Worm (Caenorhabditis elegans) whole organism, L4 larva: Measurements from ENCODE around the gene rml-3.

Source experiments
- D1046.2 ChIP-seq: fragments of 200-800 bp; sonication (Bioruptor generic); IDR thresholded peaks from 2 replicates; pipeline ENCODE4 v1.3.6; 2022; ENCODE audit warnings: missing genetic modification characterization, missing compliant biosample characterization
- R02D3.7 ChIP-seq: fragments of 150-350 bp; sonication (generic microtip); optimal IDR thresholded peaks from 3 replicates; lab custom pipeline; 2014; ENCODE audit warnings: missing biosample characterization, missing genetic modification characterization
- T26A8.4 ChIP-seq: fragments of 200-800 bp; sonication (Bioruptor generic); IDR thresholded peaks from 2 replicates; pipeline ENCODE4 v1.3.6; 2022; ENCODE audit warnings: missing genetic modification characterization, missing compliant biosample characterization
- Y48G9A.11 ChIP-seq: fragments of 200-800 bp; sonication (Bioruptor generic); IDR thresholded peaks from 2 replicates; pipeline ENCODE4 v1.3.6; 2022; ENCODE audit warnings: missing genetic modification reagents, missing genetic modification characterization, missing compliant biosample characterization
- Y5F2A.4 ChIP-seq: fragments of 200-800 bp; sonication (Bioruptor generic); optimal IDR thresholded peaks from 2 replicates; lab custom pipeline; 2018; ENCODE audit warnings: mild to moderate bottlenecking, missing genetic modification characterization, missing compliant biosample characterization
- ZK337.2 ChIP-seq: fragments of 200-800 bp; sonication (Bioruptor generic); IDR thresholded peaks from 2 replicates; pipeline ENCODE4 v1.3.6; 2022; ENCODE audit warnings: missing genetic modification reagents, missing genetic modification characterization, missing compliant biosample characterization
- aha-1 ChIP-seq: fragments of 150-350 bp; peaks from one replicate; lab custom pipeline; 2014; ENCODE audit warnings: missing biosample characterization, missing genetic modification characterization
- arid-1 ChIP-seq: fragments of 200-800 bp; sonication (Bioruptor generic); conservative IDR thresholded peaks from 2 replicates; pipeline ENCODE4 v1.3.6; 2022; ENCODE audit warnings: missing genetic modification reagents, missing genetic modification characterization, missing compliant biosample characterization
- ceh-28 ChIP-seq: fragments of 150-350 bp; optimal IDR thresholded peaks from 2 replicates; lab custom pipeline; 2014; ENCODE audit warnings: missing biosample characterization, missing genetic modification reagents, missing genetic modification characterization
- ceh-32 ChIP-seq: sonication (generic microtip); optimal IDR thresholded peaks from 2 replicates; lab custom pipeline; 2016; ENCODE audit warnings: mild to moderate bottlenecking, missing genetic modification characterization, missing compliant biosample characterization; ENCODE audit not compliant: poor library complexity
- ceh-82 ChIP-seq: sonication (generic microtip); optimal IDR thresholded peaks from 2 replicates; lab custom pipeline; 2017; ENCODE audit warnings: missing biosample characterization, missing genetic modification characterization
- daf-12 ChIP-seq: fragments of 150-350 bp; optimal IDR thresholded peaks from 2 replicates; lab custom pipeline; 2014; ENCODE audit warnings: missing biosample characterization, missing genetic modification reagents, missing genetic modification characterization
- daf-16 ChIP-seq, 3 experiments: sonication (generic microtip); optimal IDR thresholded peaks; 2 replicates each; lab custom pipeline; 2016 to 2017; ENCODE audit warnings: missing genetic modification characterization in 3 of 3, missing genetic modification reagents in 3 of 3, mild to moderate bottlenecking in 2 of 3, missing compliant biosample characterization in 2 of 3, missing biosample characterization in 1 of 3, moderate library complexity in 1 of 3
- dmd-6 ChIP-seq: fragments of 200-800 bp; sonication (Bioruptor generic); IDR thresholded peaks from 2 replicates; pipeline ENCODE4 v1.3.6; 2022; ENCODE audit warnings: missing genetic modification reagents, missing genetic modification characterization, missing compliant biosample characterization
- dpl-1 ChIP-seq: fragments of 150-350 bp; optimal IDR thresholded peaks from 2 replicates; lab custom pipeline; 2014; ENCODE audit warnings: missing biosample characterization, missing genetic modification reagents, missing genetic modification characterization
- duxl-1 ChIP-seq: sonication (generic microtip); optimal IDR thresholded peaks from 2 replicates; lab custom pipeline; 2016; ENCODE audit warnings: mild to moderate bottlenecking, missing genetic modification characterization, moderate library complexity, missing compliant biosample characterization; ENCODE audit not compliant: poor library complexity
- dve-1 ChIP-seq: sonication (generic microtip); optimal IDR thresholded peaks from 2 replicates; lab custom pipeline; 2017; ENCODE audit warnings: antibody characterized with exemption, mild to moderate bottlenecking, missing genetic modification characterization, missing compliant biosample characterization; ENCODE audit not compliant: insufficient read depth
- egl-43 ChIP-seq: fragments of 200-800 bp; sonication (Bioruptor generic); IDR thresholded peaks from 2 replicates; pipeline ENCODE4 v1.3.6; 2022; ENCODE audit warnings: missing genetic modification reagents, missing genetic modification characterization, missing compliant biosample characterization
- hlh-11 ChIP-seq: fragments of 200-800 bp; sonication (Bioruptor generic); optimal IDR thresholded peaks from 2 replicates; lab custom pipeline; 2018; ENCODE audit warnings: mild to moderate bottlenecking, missing genetic modification characterization, missing compliant biosample characterization
- hlh-30 ChIP-seq: sonication (generic microtip); optimal IDR thresholded peaks from 2 replicates; lab custom pipeline; 2017; ENCODE audit warnings: antibody characterized with exemption, mild to moderate bottlenecking, missing genetic modification characterization, missing compliant biosample characterization; ENCODE audit not compliant: insufficient read depth
- jun-1 ChIP-seq: fragments of 150-350 bp; optimal IDR thresholded peaks from 2 replicates; lab custom pipeline; 2014; ENCODE audit warnings: missing biosample characterization, missing genetic modification reagents, missing genetic modification characterization
- lin-15B ChIP-seq: fragments of 150-350 bp; sonication (generic microtip); optimal IDR thresholded peaks from 3 replicates; lab custom pipeline; 2014; ENCODE audit warnings: missing biosample characterization, missing genetic modification characterization
- lir-3 ChIP-seq: sonication (generic microtip); optimal IDR thresholded peaks from 2 replicates; lab custom pipeline; 2016; ENCODE audit warnings: mild to moderate bottlenecking, missing genetic modification characterization, missing compliant biosample characterization
- lsy-2 ChIP-seq, 2 experiments: fragments of 150-350 bp in 1 of 2; sonication (generic microtip) in 1 of 2; optimal IDR thresholded peaks; 2 replicates each; lab custom pipeline; 2014 to 2017; ENCODE audit warnings: missing biosample characterization in 2 of 2, missing genetic modification characterization in 2 of 2
- madf-5 ChIP-seq, 2 experiments: fragments of 200-800 bp; sonication (Bioruptor generic); IDR thresholded peaks; 2 replicates each; pipeline ENCODE4 v1.3.6; 2022; ENCODE audit warnings: missing compliant biosample characterization in 2 of 2, missing genetic modification characterization in 2 of 2
- mep-1 ChIP-seq: fragments of 150-350 bp; sonication (generic microtip); optimal IDR thresholded peaks from 3 replicates; lab custom pipeline; 2014; ENCODE audit warnings: missing biosample characterization, missing genetic modification characterization
- mes-2 ChIP-seq: sonication (generic microtip); optimal IDR thresholded peaks from 2 replicates; lab custom pipeline; 2016; ENCODE audit warnings: missing genotype, mild to moderate bottlenecking, missing genetic modification characterization, missing compliant biosample characterization; ENCODE audit not compliant: poor library complexity, severe bottlenecking
- mxl-2 ChIP-seq: fragments of 200-800 bp; sonication (Bioruptor generic); conservative IDR thresholded peaks from 2 replicates; pipeline ENCODE4 v1.3.6; 2022; ENCODE audit warnings: missing genetic modification reagents, missing genetic modification characterization, missing compliant biosample characterization
- mxl-3 ChIP-seq: fragments of 200-800 bp; sonication (Bioruptor generic); optimal IDR thresholded peaks from 2 replicates; lab custom pipeline; 2018; ENCODE audit warnings: mild to moderate bottlenecking, missing genetic modification characterization, missing compliant biosample characterization
- nhr-10 ChIP-seq: fragments of 150-350 bp; optimal IDR thresholded peaks from 2 replicates; lab custom pipeline; 2014; ENCODE audit warnings: missing biosample characterization, missing genetic modification characterization
- nhr-102 ChIP-seq: sonication (generic microtip); optimal IDR thresholded peaks from 2 replicates; lab custom pipeline; 2016; ENCODE audit warnings: mild to moderate bottlenecking, missing genetic modification characterization, moderate library complexity, missing compliant biosample characterization
- nhr-237 ChIP-seq: sonication (generic microtip); optimal IDR thresholded peaks from 2 replicates; lab custom pipeline; 2017; ENCODE audit warnings: missing biosample characterization, missing genetic modification characterization
- nhr-25 ChIP-seq: sonication (generic microtip); optimal IDR thresholded peaks from 2 replicates; lab custom pipeline; 2017; ENCODE audit warnings: missing genetic modification characterization, mild to moderate bottlenecking, missing compliant biosample characterization, antibody characterized with exemption, moderate library complexity, borderline replicate concordance; ENCODE audit not compliant: insufficient read depth
- nhr-28 ChIP-seq: fragments of 150-350 bp; optimal IDR thresholded peaks from 2 replicates; lab custom pipeline; 2014; ENCODE audit warnings: missing biosample characterization, missing genetic modification characterization
- php-3 ChIP-seq: fragments of 200-800 bp; sonication (Bioruptor generic); IDR thresholded peaks from 2 replicates; pipeline ENCODE4 v1.3.6; 2022; ENCODE audit warnings: missing genetic modification reagents, missing genetic modification characterization, missing compliant biosample characterization
- saeg-2 ChIP-seq: fragments of 200-800 bp; sonication (Bioruptor generic); IDR thresholded peaks from 2 replicates; pipeline ENCODE4 v1.3.6; 2022; ENCODE audit warnings: missing genetic modification reagents, missing genetic modification characterization, missing compliant biosample characterization
- sdz-12 ChIP-seq: fragments of 200-800 bp; sonication (Bioruptor generic); optimal IDR thresholded peaks from 2 replicates; lab custom pipeline; 2018; ENCODE audit warnings: mild to moderate bottlenecking, missing genetic modification characterization, missing compliant biosample characterization
- set-16 ChIP-seq: fragments of 200-800 bp; sonication (Bioruptor generic); IDR thresholded peaks from 2 replicates; pipeline ENCODE4 v1.3.6; 2022; ENCODE audit warnings: missing genetic modification reagents, missing genetic modification characterization, missing compliant biosample characterization
- snpc-1.2 ChIP-seq: fragments of 200-800 bp; sonication (Bioruptor generic); IDR thresholded peaks from 2 replicates; pipeline ENCODE4 v1.3.6; 2022; ENCODE audit warnings: missing genetic modification reagents, missing genetic modification characterization, missing compliant biosample characterization
- spr-3 ChIP-seq: fragments of 200-800 bp; sonication (Bioruptor generic); optimal IDR thresholded peaks from 2 replicates; lab custom pipeline; 2018; ENCODE audit warnings: mild to moderate bottlenecking, missing genetic modification characterization, missing compliant biosample characterization
- tra-1 ChIP-seq: fragments of 200-800 bp; sonication (Bioruptor generic); IDR thresholded peaks from 2 replicates; pipeline ENCODE4 v1.3.6; 2022; ENCODE audit warnings: missing genetic modification reagents, missing genetic modification characterization, missing compliant biosample characterization
- unc-130 ChIP-seq: sonication (generic microtip); optimal IDR thresholded peaks from 2 replicates; lab custom pipeline; 2016; ENCODE audit warnings: missing genetic modification reagents, missing genetic modification characterization, missing compliant biosample characterization
- unc-39 ChIP-seq: sonication (generic microtip); optimal IDR thresholded peaks from 2 replicates; lab custom pipeline; 2017; ENCODE audit warnings: missing biosample characterization, missing genetic modification characterization
- vab-7 ChIP-seq: fragments of 200-800 bp; sonication (Bioruptor generic); IDR thresholded peaks from 2 replicates; pipeline ENCODE4 v1.3.6; 2022; ENCODE audit warnings: missing genetic modification reagents, missing genetic modification characterization, missing compliant biosample characterization
- zag-1 ChIP-seq: fragments of 150-350 bp; optimal IDR thresholded peaks from 2 replicates; lab custom pipeline; 2014; ENCODE audit warnings: missing biosample characterization, missing genetic modification characterization
- zfp-2 ChIP-seq: sonication (generic microtip); optimal IDR thresholded peaks from 2 replicates; lab custom pipeline; 2016; ENCODE audit warnings: mild to moderate bottlenecking, missing genetic modification characterization, missing compliant biosample characterization
- ztf-7 ChIP-seq: fragments of 150-350 bp; optimal IDR thresholded peaks from 2 replicates; lab custom pipeline; 2014; ENCODE audit warnings: missing biosample characterization, missing genetic modification characterization

rml-3 gene

DNA sequence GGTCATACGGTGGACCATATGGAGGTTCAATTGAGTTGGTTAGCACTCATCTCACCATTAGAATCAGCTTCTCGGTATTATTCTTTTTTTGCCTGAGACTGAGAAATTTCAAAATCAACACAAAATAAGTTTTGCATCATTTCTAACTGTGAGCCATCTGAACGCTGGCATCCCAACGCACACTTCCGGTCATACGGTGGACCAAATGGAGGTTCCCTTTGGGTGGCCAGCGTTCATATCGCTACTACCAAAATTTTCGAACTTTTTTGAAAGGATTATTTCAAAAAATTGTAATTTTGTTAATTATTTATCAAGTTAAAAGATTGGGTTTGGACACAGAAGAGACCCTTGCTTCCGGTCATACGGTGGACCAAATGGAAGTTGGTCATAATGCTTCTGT is 13.9 kb upstream of the rml-3 start:
- TF ChIP-seq aha-1 (tag; lab: Kevin White, UChicago) (peak; percentile 22), daf-12 (tag; lab: Kevin White, UChicago) (no peak), daf-16 (GFP tag; optimal IDR thresholded peaks at IDR 0.05; lab: Kevin White, UChicago) (no peak), daf-16 (tag; optimal IDR thresholded peaks at IDR 0.05; lab: Kevin White, UChicago) (peak; percentile 53)

DNA sequence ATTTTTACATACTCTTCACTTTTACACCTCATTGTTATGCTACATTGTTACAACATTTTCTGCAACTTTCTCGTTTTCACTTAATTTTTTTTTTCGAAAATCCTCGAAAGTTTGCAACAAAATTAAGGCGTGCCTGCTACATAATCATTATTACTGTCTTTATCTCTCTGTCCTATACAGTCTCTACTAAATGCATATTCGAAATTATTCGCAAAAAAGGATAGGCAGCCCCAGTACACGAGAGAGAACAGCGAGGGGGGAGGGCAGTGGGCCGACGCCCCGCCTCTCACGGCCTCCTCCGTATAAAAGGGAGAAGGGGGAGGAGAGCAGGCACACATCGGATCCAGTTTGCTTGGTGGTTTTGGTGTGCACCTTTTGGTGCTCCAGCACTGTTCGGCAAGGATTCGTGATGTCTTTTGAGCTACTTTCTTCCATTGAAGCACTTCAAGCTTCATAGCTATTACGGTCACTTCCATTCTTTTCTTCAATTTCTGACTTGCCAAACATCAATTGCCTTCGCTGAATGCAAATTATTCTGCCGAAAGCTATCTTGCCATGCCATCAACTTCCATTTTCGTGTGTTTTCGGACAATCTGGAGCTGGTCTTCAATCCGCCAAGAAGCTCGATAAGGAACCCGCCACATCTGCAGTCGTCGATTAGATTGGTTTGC is 13.2 kb upstream of the rml-3 start:
- 0 out of 2 replicates have a peak, but pooled peaks have one; percentile 5 for TF ChIP-seq saeg-2
- TF ChIP-seq nhr-102 (tag; lab: Kevin White, UChicago): no peak
- no peak for TF ChIP-seq mes-2 (tag; lab: Kevin White, UChicago)
- TF ChIP-seq duxl-1 (tag; lab: Kevin White, UChicago): no peak
- no peak for TF ChIP-seq dve-1
- TF ChIP-seq arid-1 (GFP tag; lab: Robert Waterston, UW): no peak
- no peak for TF ChIP-seq spr-3
- TF ChIP-seq Y48G9A.11 (GFP tag; lab: Robert Waterston, UW): no peak
- no peak for TF ChIP-seq Y5F2A.4
- TF ChIP-seq hlh-30 (tag; lab: Kevin White, UChicago): peak; percentile 7
- no peak for TF ChIP-seq vab-7 (GFP tag; lab: Robert Waterston, UW)
- no peak for TF ChIP-seq ceh-82
- peak; percentile 62; the same call in 1 of the 2 replicates for TF ChIP-seq tra-1 (GFP tag; lab: Robert Waterston, UW)
- TF ChIP-seq egl-43 (GFP tag; lab: Robert Waterston, UW): peak; percentile 64; the same call in 1 of the 2 replicates
- TF ChIP-seq ceh-32 (tag; lab: Kevin White, UChicago): no peak
- no peak for TF ChIP-seq lir-3 (tag; lab: Kevin White, UChicago)
- TF ChIP-seq D1046.2 (GFP tag; lab: Robert Waterston, UW): no peak
- peak in 1 of 2 experiments; percentile 50 for TF ChIP-seq lsy-2 (tag; optimal IDR thresholded peaks at IDR 0.05; lab: Kevin White, UChicago)
- peak; percentile 71 for TF ChIP-seq hlh-11
- TF ChIP-seq zfp-2 (tag; lab: Kevin White, UChicago): no peak
- TF ChIP-seq set-16 (GFP tag; lab: Robert Waterston, UW): peak; percentile 85
- TF ChIP-seq nhr-237 (tag; lab: Kevin White, UChicago): no peak
- no peak for TF ChIP-seq unc-130 (GFP tag; lab: Kevin White, UChicago)
- no peak for TF ChIP-seq ZK337.2 (GFP tag; lab: Robert Waterston, UW)
- no peak for TF ChIP-seq nhr-25 (tag; lab: Kevin White, UChicago)
- TF ChIP-seq nhr-10: peak; percentile 55
- no peak for TF ChIP-seq zag-1 (tag; lab: Kevin White, UChicago)
- TF ChIP-seq ceh-28 (tag; lab: Kevin White, UChicago): no peak
- TF ChIP-seq mxl-3: no peak
- TF ChIP-seq php-3 (GFP tag; lab: Robert Waterston, UW): no peak
- TF ChIP-seq unc-39: no peak
- TF ChIP-seq R02D3.7 (tag; lab: Kevin White, UChicago): no peak
- TF ChIP-seq sdz-12 (GFP tag; lab: Kevin White, UChicago): peak; percentile 31
- TF ChIP-seq dpl-1 (GFP tag; lab: Kevin White, UChicago): no peak
- TF ChIP-seq nhr-28 (tag; lab: Kevin White, UChicago): peak; percentile 46
- peak; percentile 63 for TF ChIP-seq dmd-6 (GFP tag; lab: Robert Waterston, UW)
- no peak for TF ChIP-seq ztf-7
- TF ChIP-seq madf-5 (GFP tag; IDR thresholded peaks at IDR 0.05; lab: Robert Waterston, UW): no peak
- TF ChIP-seq snpc-1.2: no peak
- 0 out of 2 replicates have a peak, but pooled peaks have one; percentile 2 for TF ChIP-seq mxl-2 (GFP tag; lab: Robert Waterston, UW)
- TF ChIP-seq mep-1 (tag; lab: Kevin White, UChicago): peak; percentile 58
- no peak for TF ChIP-seq jun-1 (tag; lab: Kevin White, UChicago)
- peak; percentile 69; the same call in 1 of the 2 replicates for TF ChIP-seq T26A8.4 (GFP tag; lab: Robert Waterston, UW)
- no peak for TF ChIP-seq lin-15B
